Fruit fly (Drosophila melanogaster): ENCODE data around the gene MtnF.
A peak's percentile ranks its signal among the peaks of the same experiment; 100 is the strongest.

MtnF gene

dm6 chr3R:24620569-24620968 is 14.4 kb downstream of the MtnF start:
- TF ChIP-seq fru (GFP tag; optimal IDR thresholded peaks at IDR 0.05), result no peak
- no peak for TF ChIP-seq Hnf4 (GFP tag; optimal IDR thresholded peaks at IDR 0.05)
- no peak for TF ChIP-seq Sp1 (GFP tag; optimal IDR thresholded peaks at IDR 0.05)
- TF ChIP-seq Hr83 (GFP tag; optimal IDR thresholded peaks at IDR 0.05; ENCODE audit: poor library complexity, severe bottlenecking), result no peak
- no peak for TF ChIP-seq sage (GFP tag; optimal IDR thresholded peaks at IDR 0.05)
- no peak for TF ChIP-seq CG32264 (GFP tag; optimal IDR thresholded peaks at IDR 0.05)
- TF ChIP-seq rgr (GFP tag; optimal IDR thresholded peaks at IDR 0.05), result no peak
- TF ChIP-seq pan (optimal IDR thresholded peaks at IDR 0.05), result no peak
- TF ChIP-seq Rel (GFP tag; optimal IDR thresholded peaks at IDR 0.05), result no peak
- TF ChIP-seq Rel (tag; optimal IDR thresholded peaks at IDR 0.05), result no peak

DNA sequence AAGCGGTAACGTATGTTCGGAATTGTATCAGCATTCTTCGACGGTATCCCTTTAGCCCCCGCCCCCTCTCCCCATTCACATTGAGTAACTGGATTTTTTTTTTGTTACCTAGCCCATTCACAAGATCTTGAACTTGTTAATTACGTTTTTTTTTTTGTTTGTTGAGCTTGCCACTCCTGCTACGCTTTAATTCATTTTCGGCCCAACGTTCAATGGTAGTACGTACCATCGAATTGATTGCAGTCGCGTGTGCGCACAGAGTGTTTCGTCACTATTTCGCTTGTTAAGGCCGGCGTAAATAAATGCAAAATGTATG is 20.3 kb downstream of the MtnF start:
- no peak for TF ChIP-seq ey (GFP tag; optimal IDR thresholded peaks at IDR 0.05)
- no peak for TF ChIP-seq Hnf4 (GFP tag; optimal IDR thresholded peaks at IDR 0.05)
- TF ChIP-seq Vsx2 (GFP tag; optimal IDR thresholded peaks at IDR 0.05; ENCODE audit: partially characterized antibody), result no peak
- TF ChIP-seq lola (GFP tag; optimal IDR thresholded peaks at IDR 0.05), result no peak
- TF ChIP-seq CG9705 (GFP tag; optimal IDR thresholded peaks at IDR 0.05), result no peak
- TF ChIP-seq Myc (optimal IDR thresholded peaks at IDR 0.05), result no peak

DNA sequence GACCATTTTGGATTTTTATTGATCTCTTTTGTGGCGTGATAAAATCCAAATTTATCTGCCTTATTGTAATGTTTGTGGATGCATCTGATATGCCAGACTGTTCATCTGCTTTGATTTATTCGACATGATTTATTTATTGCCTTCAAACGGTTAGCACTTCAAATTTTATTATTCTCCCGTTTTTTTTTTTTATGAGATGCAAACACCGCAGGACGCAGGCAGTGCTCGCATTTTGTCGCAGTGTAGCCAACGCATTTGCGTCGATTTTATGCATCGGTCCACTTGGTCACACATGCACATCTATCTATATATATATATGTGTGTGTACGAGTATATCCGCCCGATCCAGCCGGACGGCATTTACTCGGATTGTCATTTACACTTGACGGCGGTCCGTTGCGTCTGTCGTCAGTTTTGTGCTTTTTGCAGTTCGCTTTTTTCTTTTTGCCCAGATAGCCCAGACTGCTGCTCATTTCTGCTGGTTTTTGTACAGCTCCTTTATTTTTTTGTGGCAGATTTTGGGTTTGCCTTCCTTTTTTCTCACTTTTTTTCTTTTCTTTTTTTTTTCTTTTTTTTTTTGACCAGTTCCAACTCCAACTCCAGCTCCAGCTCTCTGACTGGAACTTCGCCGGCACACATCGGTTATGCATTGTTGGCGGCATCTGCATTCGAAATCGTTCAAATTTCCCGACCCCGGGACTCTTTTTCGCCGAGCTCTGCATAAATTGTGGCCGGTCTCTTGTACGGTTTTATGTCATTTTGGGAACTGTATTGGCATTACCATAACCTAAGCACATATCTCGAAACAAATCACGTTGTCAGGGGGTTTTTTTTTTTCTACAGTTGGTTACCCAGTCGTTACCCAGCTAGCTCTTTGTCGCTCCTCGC is 20.9 kb downstream of the MtnF start:
- TF ChIP-seq Jra (GFP tag; optimal IDR thresholded peaks at IDR 0.05), result no peak
- TF ChIP-seq brk (GFP tag; optimal IDR thresholded peaks at IDR 0.05), result no peak
- TF ChIP-seq woc (GFP tag; optimal IDR thresholded peaks at IDR 0.05), result peak; percentile 20
- no peak for TF ChIP-seq Hnf4 (GFP tag; optimal IDR thresholded peaks at IDR 0.05)
- no peak for TF ChIP-seq Abd-B (GFP tag; optimal IDR thresholded peaks at IDR 0.05)
- no peak for TF ChIP-seq Dfd (GFP tag; optimal IDR thresholded peaks at IDR 0.05)
- TF ChIP-seq dl (GFP tag; optimal IDR thresholded peaks at IDR 0.05; ENCODE audit: insufficient read depth in 1 of 2, partially characterized antibody in 2 of 2), result no peak
- no peak for TF ChIP-seq Dif (GFP tag; optimal IDR thresholded peaks at IDR 0.05; ENCODE audit: partially characterized antibody)
- TF ChIP-seq Myc (optimal IDR thresholded peaks at IDR 0.05), result no peak
- no peak for TF ChIP-seq Mio (GFP tag; optimal IDR thresholded peaks at IDR 0.05)
- no peak for TF ChIP-seq Hr83 (GFP tag; optimal IDR thresholded peaks at IDR 0.05; ENCODE audit: poor library complexity, severe bottlenecking)
- TF ChIP-seq sage (GFP tag; optimal IDR thresholded peaks at IDR 0.05), result peak; percentile 21
- no peak for TF ChIP-seq Hr78 (GFP tag; optimal IDR thresholded peaks at IDR 0.05)
- peak; percentile 7 for TF ChIP-seq h (GFP tag; optimal IDR thresholded peaks at IDR 0.05)
- no peak for TF ChIP-seq CrebA (GFP tag; optimal IDR thresholded peaks at IDR 0.05; ENCODE audit: borderline replicate concordance)
- no peak for TF ChIP-seq tai (GFP tag; optimal IDR thresholded peaks at IDR 0.05)
- no peak for TF ChIP-seq usp (GFP tag; optimal IDR thresholded peaks at IDR 0.05)
- TF ChIP-seq GATAd (GFP tag; optimal IDR thresholded peaks at IDR 0.05), result no peak
- peak; percentile 17 for TF ChIP-seq dmrt93B (GFP tag; optimal IDR thresholded peaks at IDR 0.05)
- peak; percentile 23 for TF ChIP-seq OdsH (GFP tag; optimal IDR thresholded peaks at IDR 0.05)
- peak; percentile 38 for TF ChIP-seq psq (GFP tag; optimal IDR thresholded peaks at IDR 0.05)
- TF ChIP-seq CG9705 (GFP tag; optimal IDR thresholded peaks at IDR 0.05), result no peak
- TF ChIP-seq Vsx2 (GFP tag; optimal IDR thresholded peaks at IDR 0.05; ENCODE audit: partially characterized antibody), result no peak
- TF ChIP-seq fru (GFP tag; optimal IDR thresholded peaks at IDR 0.05), result peak; percentile 41
- no peak for TF ChIP-seq CG32264 (GFP tag; optimal IDR thresholded peaks at IDR 0.05)
- TF ChIP-seq N (GFP tag; optimal IDR thresholded peaks at IDR 0.05), result no peak
- TF ChIP-seq Rel (GFP tag; optimal IDR thresholded peaks at IDR 0.05), result peak; percentile 74
- TF ChIP-seq Rel (tag; optimal IDR thresholded peaks at IDR 0.05), result no peak
- TF ChIP-seq dsf (GFP tag; optimal IDR thresholded peaks at IDR 0.05; ENCODE audit: borderline replicate concordance), result no peak
- peak; percentile 65 for TF ChIP-seq Sp1 (GFP tag; optimal IDR thresholded peaks at IDR 0.05)
- no peak for TF ChIP-seq lola (GFP tag; optimal IDR thresholded peaks at IDR 0.05)
- peak; percentile 51 for TF ChIP-seq rgr (GFP tag; optimal IDR thresholded peaks at IDR 0.05)
- TF ChIP-seq foxo (GFP tag; optimal IDR thresholded peaks at IDR 0.05), result peak in 1 of 2 experiments; percentile 52
- peak; percentile 31 for TF ChIP-seq br (GFP tag; optimal IDR thresholded peaks at IDR 0.05)
- no peak for TF ChIP-seq HLH106 (tag; optimal IDR thresholded peaks at IDR 0.05)
- no peak for TF ChIP-seq pan (optimal IDR thresholded peaks at IDR 0.05)
- TF ChIP-seq ey (GFP tag; optimal IDR thresholded peaks at IDR 0.05), result peak; percentile 49
- peak; percentile 12 for TF ChIP-seq jim (GFP tag; optimal IDR thresholded peaks at IDR 0.05)
- TF ChIP-seq sv (GFP tag; optimal IDR thresholded peaks at IDR 0.05), result no peak

Measured in whole organism, wandering third instar larva.